Fruit fly (Drosophila melanogaster) whole organism, embryonic: ENCODE measurements around the gene Cpr67Fa2.

Source experiments
- Blimp-1 ChIP-seq: fragments of 200-800 bp; sonication (Bioruptor generic); optimal IDR thresholded peaks from 3 replicates; lab custom pipeline; 2018; ENCODE audit warnings: missing biosample characterization, missing genetic modification characterization, mild to moderate bottlenecking, moderate library complexity, missing genetic modification reagents
- CG10431 ChIP-seq: fragments of 200-800 bp; sonication (Bioruptor generic); optimal IDR thresholded peaks from 3 replicates; lab custom pipeline; 2018; ENCODE audit warnings: missing biosample characterization, mild to moderate bottlenecking, missing genetic modification characterization
- CG10543 ChIP-seq: fragments of 200-800 bp; sonication (Bioruptor generic); optimal IDR thresholded peaks from 3 replicates; lab custom pipeline; 2017; ENCODE audit warnings: missing biosample characterization, mild to moderate bottlenecking, missing genetic modification characterization, moderate library complexity
- CG11504 ChIP-seq: fragments of 200-800 bp; sonication (Bioruptor generic); optimal IDR thresholded peaks from 3 replicates; lab custom pipeline; 2019; ENCODE audit warnings: missing biosample characterization, mild to moderate bottlenecking, missing genetic modification characterization, moderate library complexity
- CG11695 ChIP-seq: fragments of 200-800 bp; sonication (Bioruptor generic); IDR thresholded peaks from 3 replicates; pipeline ENCODE4 v1.3.6; 2022; ENCODE audit warnings: missing biosample characterization, missing genetic modification characterization
- CG14441 ChIP-seq: fragments of 200-800 bp; sonication (Bioruptor generic); IDR thresholded peaks from 2 replicates; pipeline ENCODE4 v1.3.6; 2022; ENCODE audit warnings: missing biosample characterization, missing genetic modification characterization
- CG17361 ChIP-seq: fragments of 200-800 bp; sonication (Bioruptor generic); IDR thresholded peaks from 3 replicates; pipeline ENCODE4 v1.3.6; 2022; ENCODE audit warnings: missing biosample characterization, missing genetic modification characterization
- CG17568 ChIP-seq: fragments of 200-800 bp; sonication (Bioruptor generic); optimal IDR thresholded peaks from 2 replicates; lab custom pipeline; 2018; ENCODE audit warnings: missing biosample characterization, mild to moderate bottlenecking, missing genetic modification characterization, moderate library complexity
- CG18262 ChIP-seq: fragments of 200-800 bp; optimal IDR thresholded peaks from 3 replicates; lab custom pipeline; 2019; ENCODE audit warnings: missing biosample characterization, mild to moderate bottlenecking, missing genetic modification characterization, moderate library complexity
- CG18599 ChIP-seq: fragments of 200-800 bp; sonication (Bioruptor generic); optimal IDR thresholded peaks from 3 replicates; lab custom pipeline; 2017; ENCODE audit warnings: missing biosample characterization, missing genetic modification characterization, mild to moderate bottlenecking, moderate library complexity, missing genetic modification reagents
- CG18764 ChIP-seq: fragments of 200-800 bp; sonication (Bioruptor generic); optimal IDR thresholded peaks from 3 replicates; lab custom pipeline; 2016; ENCODE audit warnings: missing biosample characterization, missing genetic modification characterization
- CG2875 ChIP-seq: fragments of 200-800 bp; sonication (Bioruptor generic); optimal IDR thresholded peaks from 2 replicates; lab custom pipeline; 2017; ENCODE audit warnings: missing biosample characterization, mild to moderate bottlenecking, missing genetic modification characterization, missing genetic modification reagents
- CG30403 ChIP-seq: fragments of 200-800 bp; sonication (Bioruptor generic); optimal IDR thresholded peaks from 3 replicates; lab custom pipeline; 2016; ENCODE audit warnings: missing biosample characterization, missing genetic modification characterization
- CG30431 ChIP-seq: fragments of 200-800 bp; sonication (Bioruptor generic); optimal IDR thresholded peaks from 2 replicates; lab custom pipeline; 2017; ENCODE audit warnings: missing biosample characterization, missing genetic modification characterization
- CG3065 ChIP-seq: fragments of 200-800 bp; sonication (Bioruptor generic); optimal IDR thresholded peaks from 2 replicates; lab custom pipeline; 2016; ENCODE audit warnings: missing biosample characterization, missing genetic modification characterization
- CG3407 ChIP-seq: fragments of 200-800 bp; sonication (Bioruptor generic); optimal IDR thresholded peaks from 2 replicates; lab custom pipeline; 2018; ENCODE audit warnings: missing biosample characterization, mild to moderate bottlenecking, missing genetic modification characterization
- CG3995 ChIP-seq: fragments of 200-800 bp; sonication (Bioruptor generic); optimal IDR thresholded peaks from 3 replicates; lab custom pipeline; 2016; ENCODE audit warnings: missing biosample characterization, missing genetic modification characterization
- CG4424 ChIP-seq: fragments of 200-800 bp; sonication (Bioruptor generic); optimal IDR thresholded peaks from 3 replicates; lab custom pipeline; 2016; ENCODE audit warnings: missing biosample characterization, missing genetic modification characterization
- CG4707 ChIP-seq: fragments of 200-800 bp; sonication (Bioruptor generic); optimal IDR thresholded peaks from 2 replicates; lab custom pipeline; 2018; ENCODE audit warnings: missing biosample characterization, mild to moderate bottlenecking, missing genetic modification characterization, moderate library complexity
- CG7839 ChIP-seq: fragments of 200-800 bp; sonication (Bioruptor generic); optimal IDR thresholded peaks from 3 replicates; lab custom pipeline; 2018; ENCODE audit warnings: missing biosample characterization, mild to moderate bottlenecking, missing genetic modification characterization, moderate library complexity
- CrebB ChIP-seq: fragments of 200-800 bp; sonication (Bioruptor generic); optimal IDR thresholded peaks from 3 replicates; lab custom pipeline; 2018; ENCODE audit warnings: missing biosample characterization, mild to moderate bottlenecking, missing genetic modification characterization
- Dp ChIP-seq: fragments of 200-800 bp; sonication (Bioruptor generic); optimal IDR thresholded peaks from 2 replicates; lab custom pipeline; 2018; ENCODE audit warnings: missing biosample characterization, mild to moderate bottlenecking, missing genetic modification characterization, moderate library complexity
- Eip74EF ChIP-seq, 2 experiments: fragments of 200-800 bp in 1 of 2; fragments of >200 bp in 1 of 2; sonication (Bioruptor generic) in 1 of 2; optimal IDR thresholded peaks; 2 replicates each; lab custom pipeline; 2017 to 2019; ENCODE audit warnings: missing biosample characterization in 2 of 2, missing genetic modification characterization in 2 of 2, mild to moderate bottlenecking in 1 of 2, moderate library complexity in 1 of 2
- H15 ChIP-seq: fragments of 200-800 bp; sonication (Bioruptor generic); IDR thresholded peaks from 3 replicates; pipeline ENCODE4 v1.3.6; 2022; ENCODE audit warnings: missing biosample characterization, missing genetic modification characterization
- Hey ChIP-seq: fragments of 200-800 bp; sonication (Bioruptor generic); optimal IDR thresholded peaks from 3 replicates; lab custom pipeline; 2018; ENCODE audit warnings: missing biosample characterization, mild to moderate bottlenecking, missing genetic modification characterization
- Hr78 ChIP-seq, 2 experiments: fragments of 200-800 bp in 1 of 2; fragments of >200 bp in 1 of 2; sonication (Bioruptor generic) in 1 of 2; optimal IDR thresholded peaks; 2 replicates each; lab custom pipeline; 2017 to 2019; ENCODE audit warnings: missing biosample characterization in 2 of 2, missing genetic modification characterization in 2 of 2, mild to moderate bottlenecking in 1 of 2, moderate library complexity in 1 of 2
- Meics ChIP-seq: fragments of 200-800 bp; sonication (Bioruptor generic); optimal IDR thresholded peaks from 2 replicates; lab custom pipeline; 2017; ENCODE audit warnings: missing biosample characterization, mild to moderate bottlenecking, missing genetic modification characterization
- Sin3A ChIP-seq: fragments of >200 bp; optimal IDR thresholded peaks from 2 replicates; lab custom pipeline; 2018
- Six4 ChIP-seq: fragments of 200-800 bp; sonication (Bioruptor generic); optimal IDR thresholded peaks from 2 replicates; lab custom pipeline; 2016; ENCODE audit warnings: missing biosample characterization, missing genetic modification characterization
- Sox100B ChIP-seq: fragments of 200-800 bp; sonication (Bioruptor generic); optimal IDR thresholded peaks from 3 replicates; lab custom pipeline; 2018; ENCODE audit warnings: missing biosample characterization, mild to moderate bottlenecking, missing genetic modification characterization
- Ssrp ChIP-seq: fragments of 200-800 bp; sonication (Bioruptor generic); optimal IDR thresholded peaks from 2 replicates; lab custom pipeline; 2018; ENCODE audit warnings: missing biosample characterization, mild to moderate bottlenecking, missing genetic modification characterization, moderate library complexity
- TFAM ChIP-seq: fragments of 200-800 bp; sonication (Bioruptor generic); optimal IDR thresholded peaks from 2 replicates; lab custom pipeline; 2017; ENCODE audit warnings: missing biosample characterization, missing genetic modification characterization, inconsistent platforms
- ac ChIP-seq: fragments of 200-800 bp; sonication (Bioruptor generic); optimal IDR thresholded peaks from 3 replicates; lab custom pipeline; 2017; ENCODE audit warnings: missing biosample characterization, mild to moderate bottlenecking, missing genetic modification characterization
- croc ChIP-seq: fragments of 200-800 bp; sonication (Bioruptor generic); conservative IDR thresholded peaks from 3 replicates; pipeline ENCODE4 v1.3.6; 2022; ENCODE audit warnings: missing biosample characterization, missing genetic modification characterization
- dmrt11E ChIP-seq: fragments of 200-800 bp; sonication (Bioruptor generic); optimal IDR thresholded peaks from 3 replicates; lab custom pipeline; 2018; ENCODE audit warnings: missing biosample characterization, mild to moderate bottlenecking, missing genetic modification characterization, moderate library complexity
- dysf ChIP-seq: fragments of 200-800 bp; sonication (Bioruptor generic); IDR thresholded peaks from 3 replicates; pipeline ENCODE4 v1.3.6; 2022; ENCODE audit warnings: missing biosample characterization, missing genetic modification characterization
- fd64A ChIP-seq: fragments of 200-800 bp; sonication (Bioruptor generic); optimal IDR thresholded peaks from 3 replicates; lab custom pipeline; 2018; ENCODE audit warnings: missing biosample characterization, mild to moderate bottlenecking, missing genetic modification characterization
- gem ChIP-seq: fragments of 200-800 bp; sonication (Bioruptor generic); optimal IDR thresholded peaks from 2 replicates; lab custom pipeline; 2019; ENCODE audit warnings: missing biosample characterization, mild to moderate bottlenecking, missing genetic modification characterization, moderate library complexity
- ham ChIP-seq: fragments of 200-800 bp; sonication (Bioruptor generic); IDR thresholded peaks from 2 replicates; pipeline ENCODE4 v1.3.6; 2022; ENCODE audit warnings: missing biosample characterization, missing genetic modification characterization
- klu ChIP-seq: fragments of 200-800 bp; sonication (Bioruptor generic); IDR thresholded peaks from 2 replicates; pipeline ENCODE4 v1.3.6; 2022; ENCODE audit warnings: missing biosample characterization, missing genetic modification characterization
- nerfin-1 ChIP-seq: fragments of 200-800 bp; sonication (Bioruptor generic); optimal IDR thresholded peaks from 3 replicates; lab custom pipeline; 2019; ENCODE audit warnings: missing biosample characterization, mild to moderate bottlenecking, missing genetic modification characterization, moderate library complexity
- pho ChIP-seq: fragments of 200-800 bp; sonication (Bioruptor generic); optimal IDR thresholded peaks from 2 replicates; lab custom pipeline; 2016; ENCODE audit warnings: missing biosample characterization, missing genetic modification characterization
- phol ChIP-seq: fragments of 200-800 bp; sonication (Bioruptor generic); optimal IDR thresholded peaks from 3 replicates; lab custom pipeline; 2018; ENCODE audit warnings: missing biosample characterization, mild to moderate bottlenecking, missing genetic modification characterization, moderate library complexity
- prd ChIP-seq, 3 experiments: fragments of >200 bp in 2 of 3; fragments of 200-800 bp in 1 of 3; sonication (Bioruptor generic) in 1 of 3; optimal IDR thresholded peaks in 2 of 3; IDR thresholded peaks in 1 of 3; 2 replicates in 2 of 3; 3 replicates in 1 of 3; pipeline versions ENCODE4 v1.3.6 to Lab custom; 2017 to 2022; ENCODE audit warnings: missing biosample characterization in 1 of 3, missing genetic modification characterization in 1 of 3
- pum ChIP-seq: fragments of 200-800 bp; sonication (Bioruptor generic); optimal IDR thresholded peaks from 2 replicates; lab custom pipeline; 2016; ENCODE audit warnings: missing biosample characterization, missing genetic modification characterization
- sim ChIP-seq: fragments of 200-800 bp; sonication (Bioruptor generic); IDR thresholded peaks from 2 replicates; pipeline ENCODE4 v1.3.6; 2022; ENCODE audit warnings: missing biosample characterization, missing genetic modification characterization
- tap ChIP-seq: fragments of 200-800 bp; optimal IDR thresholded peaks from 3 replicates; lab custom pipeline; 2019; ENCODE audit warnings: missing biosample characterization, mild to moderate bottlenecking, missing genetic modification characterization, moderate library complexity
- tio ChIP-seq: fragments of 200-800 bp; sonication (Bioruptor generic); optimal IDR thresholded peaks from 2 replicates; lab custom pipeline; 2017; ENCODE audit warnings: missing biosample characterization, missing genetic modification characterization, inconsistent platforms
- zf30C ChIP-seq: fragments of 200-800 bp; sonication (Bioruptor generic); optimal IDR thresholded peaks from 3 replicates; lab custom pipeline; 2018; ENCODE audit warnings: missing biosample characterization, mild to moderate bottlenecking, missing genetic modification characterization

Cpr67Fa2 gene

DNA sequence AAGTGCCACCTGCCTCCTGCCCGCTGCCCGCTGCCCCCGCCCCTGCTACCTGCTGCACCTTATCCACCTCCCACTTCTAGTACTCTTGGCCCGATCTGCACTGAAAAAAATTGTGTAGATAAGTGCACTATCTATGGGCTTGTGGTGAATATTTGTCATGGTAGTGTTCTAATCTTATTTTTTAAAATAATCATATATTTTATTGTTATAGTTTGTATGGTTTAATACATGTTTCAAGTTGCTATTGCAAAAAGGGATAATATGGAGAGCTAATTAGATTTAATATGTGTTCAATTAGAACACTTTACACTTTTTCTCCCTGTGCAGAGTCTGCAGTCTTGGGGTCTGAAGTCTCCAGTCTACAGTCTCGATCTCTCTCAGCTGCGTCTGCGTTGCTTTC is 39.9 kb downstream of the Cpr67Fa2 start (continued):
- TF ChIP-seq nerfin-1 (peak; percentile 9), Six4 (GFP tag; lab: Kevin White, UChicago) (no peak), CG3407 (GFP tag; lab: Kevin White, UChicago) (peak; percentile 3), CG3995 (GFP tag; lab: Kevin White, UChicago) (no peak), CG7839 (tag; lab: Kevin White, UChicago) (peak; percentile 59), tio (GFP tag; lab: Kevin White, UChicago) (peak; percentile 7), gem (tag; lab: Kevin White, UChicago) (peak; percentile 72), ham (no peak), CG14441 (GFP tag; lab: Robert Waterston, UW) (peak; percentile 40; the same call in 1 of the 2 replicates), phol (tag; lab: Kevin White, UChicago) (peak; percentile 66), H15 (GFP tag; lab: Robert Waterston, UW) (no peak), pum (GFP tag; lab: Kevin White, UChicago) (no peak), TFAM (no peak), CG18599 (GFP tag; lab: Kevin White, UChicago) (peak; percentile 10), sim (GFP tag; lab: Robert Waterston, UW) (no peak), CG30431 (peak; percentile 22), CG18262 (tag; lab: Kevin White, UChicago) (peak; percentile 71), tap (tag; lab: Kevin White, UChicago) (peak; percentile 36), Blimp-1 (GFP tag; lab: Kevin White, UChicago) (peak; percentile 43), CG10431 (GFP tag; lab: Kevin White, UChicago) (no peak), Sox100B (peak; percentile 34), prd (optimal IDR thresholded peaks at IDR 0.05; lab: Kevin White, UChicago) (no peak), prd (GFP tag; IDR thresholded peaks at IDR 0.05; lab: Robert Waterston, UW) (peak; percentile 44; the same call in 1 of the 3 replicates), CG11504 (tag; lab: Kevin White, UChicago) (peak; percentile 66), Dp (GFP tag; lab: Kevin White, UChicago) (no peak), CG4707 (GFP tag; lab: Kevin White, UChicago) (no peak), Sin3A (lab: Kevin White, UChicago) (no peak), CG18764 (GFP tag; lab: Kevin White, UChicago) (no peak), CG17568 (GFP tag; lab: Kevin White, UChicago) (no peak), CG2875 (no peak), CG11695 (peak; percentile 19; the same call in 1 of the 3 replicates), Hr78 (GFP tag; optimal IDR thresholded peaks at IDR 0.05; lab: Kevin White, UChicago) (peak in 1 of 2 experiments; percentile 1), Meics (GFP tag; lab: Kevin White, UChicago) (peak; percentile 10), ac (GFP tag; lab: Kevin White, UChicago) (no peak), fd64A (GFP tag; lab: Kevin White, UChicago) (no peak), croc (GFP tag; lab: Robert Waterston, UW) (peak; percentile 31; the same call in 2 of the 3 replicates), Eip74EF (GFP tag; optimal IDR thresholded peaks at IDR 0.05; lab: Kevin White, UChicago) (no peak), zf30C (GFP tag; lab: Kevin White, UChicago) (no peak), CG4424 (GFP tag; lab: Kevin White, UChicago) (peak; percentile 57), Hey (tag; lab: Kevin White, UChicago) (no peak), pho (GFP tag; lab: Kevin White, UChicago) (no peak), dysf (GFP tag; lab: Robert Waterston, UW) (peak; percentile 61; the same call in 1 of the 3 replicates), Ssrp (tag; lab: Kevin White, UChicago) (peak; percentile 42), CG10543 (no peak), CrebB (tag; lab: Kevin White, UChicago) (no peak), CG30403 (GFP tag; lab: Kevin White, UChicago) (peak; percentile 31), klu (GFP tag; lab: Robert Waterston, UW) (0 out of 2 replicates have a peak, but pooled peaks have one; percentile 18), dmrt11E (tag; lab: Kevin White, UChicago) (peak; percentile 47), CG17361 (GFP tag; lab: Robert Waterston, UW) (peak; percentile 59; the same call in 1 of the 3 replicates), CG3065 (GFP tag; lab: Kevin White, UChicago) (no peak)
